Fruit fly (Drosophila melanogaster) whole organism, wandering third instar larva: ENCODE measurements around the gene Pvf1.

Experiments used
- Dfd ChIP-seq: fragments of >200 bp; optimal IDR thresholded peaks from 2 replicates; lab custom pipeline; 2017; ENCODE audit warnings: missing biosample characterization, missing genetic modification characterization
- Myc ChIP-seq: fragments of >200 bp; optimal IDR thresholded peaks from 2 replicates; lab custom pipeline; 2017
- OdsH ChIP-seq: fragments of 200-800 bp; sonication (Bioruptor generic); optimal IDR thresholded peaks from 2 replicates; lab custom pipeline; 2016; ENCODE audit warnings: missing biosample characterization, mild to moderate bottlenecking, missing genetic modification characterization
- Rel ChIP-seq, 2 experiments: fragments of 200-800 bp; sonication (Bioruptor generic) in 1 of 2; optimal IDR thresholded peaks; 2 replicates in 1 of 2; 3 replicates in 1 of 2; lab custom pipeline; 2016 to 2019; ENCODE audit warnings: mild to moderate bottlenecking in 2 of 2, missing biosample characterization in 2 of 2, missing genetic modification characterization in 2 of 2, moderate library complexity in 1 of 2
- h ChIP-seq: fragments of 200-800 bp; sonication (Bioruptor generic); optimal IDR thresholded peaks from 3 replicates; lab custom pipeline; 2016; ENCODE audit warnings: missing biosample characterization, mild to moderate bottlenecking, missing genetic modification characterization
- pan ChIP-seq: fragments of >200 bp; optimal IDR thresholded peaks from 2 replicates; lab custom pipeline; 2017

- no peak for TF ChIP-seq Dfd (GFP tag; lab: Kevin White, UChicago)
- no peak for TF ChIP-seq pan (lab: Kevin White, UChicago)
- no peak for TF ChIP-seq Rel (GFP tag; optimal IDR thresholded peaks at IDR 0.05; lab: Kevin White, UChicago)
- peak; percentile 52 for TF ChIP-seq Rel (tag; optimal IDR thresholded peaks at IDR 0.05; lab: Kevin White, UChicago)
- TF ChIP-seq Myc (lab: Kevin White, UChicago): no peak
- no peak for TF ChIP-seq h (GFP tag; lab: Kevin White, UChicago)
- no peak for TF ChIP-seq OdsH (GFP tag; lab: Kevin White, UChicago)
Observed at dm6 chrX:18864483-18865358, 32.2 kb downstream of the Pvf1 start.
